Worm (Caenorhabditis elegans) whole organism, late embryonic: Measurements from ENCODE around the gene K07H8.5.

Experiments used
- ceh-48 ChIP-seq: sonication (generic microtip); optimal IDR thresholded peaks from 2 replicates; lab custom pipeline; 2016; ENCODE audit warnings: missing genetic modification characterization, inconsistent platforms, missing compliant biosample characterization
- dmd-4 ChIP-seq: sonication (generic microtip); optimal IDR thresholded peaks from 2 replicates; lab custom pipeline; 2016; ENCODE audit warnings: borderline replicate concordance, missing genetic modification characterization, missing compliant biosample characterization
- elt-2 ChIP-seq: sonication (generic microtip); optimal IDR thresholded peaks from 2 replicates; lab custom pipeline; 2016; ENCODE audit warnings: missing genetic modification reagents, missing genetic modification characterization, missing compliant biosample characterization
- lim-6 ChIP-seq: sonication (generic microtip); optimal IDR thresholded peaks from 2 replicates; lab custom pipeline; 2016; ENCODE audit warnings: missing genetic modification characterization, missing compliant biosample characterization
- lin-11 ChIP-seq: fragments of 200-800 bp; sonication (Bioruptor generic); optimal IDR thresholded peaks from 2 replicates; lab custom pipeline; 2018; ENCODE audit warnings: mild to moderate bottlenecking, missing genetic modification characterization, missing compliant biosample characterization
- pha-2 ChIP-seq: sonication (generic microtip); optimal IDR thresholded peaks from 2 replicates; lab custom pipeline; 2017; ENCODE audit warnings: mild to moderate bottlenecking, missing genetic modification characterization, missing compliant biosample characterization
- pha-4 ChIP-seq: fragments of 150-350 bp; optimal IDR thresholded peaks from 2 replicates; lab custom pipeline; 2018; ENCODE audit warnings: missing biosample characterization, missing genetic modification reagents, missing genetic modification characterization
- pqm-1 ChIP-seq: sonication (generic microtip); optimal IDR thresholded peaks from 2 replicates; lab custom pipeline; 2016; ENCODE audit warnings: missing genetic modification characterization, missing compliant biosample characterization
- pros-1 ChIP-seq: fragments of 150-350 bp; optimal IDR thresholded peaks from 2 replicates; lab custom pipeline; 2014; ENCODE audit warnings: missing biosample characterization, missing genetic modification reagents, missing genetic modification characterization
- syd-9 ChIP-seq: sonication (generic microtip); optimal IDR thresholded peaks from 2 replicates; lab custom pipeline; 2016; ENCODE audit warnings: mild to moderate bottlenecking, missing genetic modification characterization, moderate library complexity, missing compliant biosample characterization
- unc-3 ChIP-seq, 2 experiments: fragments of 200-800 bp in 1 of 2; sonication (Bioruptor generic) in 1 of 2; sonication (generic microtip) in 1 of 2; conservative IDR thresholded peaks in 1 of 2; optimal IDR thresholded peaks in 1 of 2; 2 replicates each; pipeline versions ENCODE4 v1.3.6 to Lab custom; 2016 to 2022; ENCODE audit warnings: missing compliant biosample characterization in 2 of 2, missing genetic modification characterization in 2 of 2, missing genetic modification reagents in 1 of 2

ce11 chrIV:8286352-8286751 lies 18.2 kb downstream of the K07H8.5 start, which contains the start of gene K07H8.9:
- TF ChIP-seq elt-2 (tag; lab: Kevin White, UChicago) (no peak), pha-4 (no peak), syd-9 (tag; lab: Kevin White, UChicago) (no peak), dmd-4 (tag; lab: Kevin White, UChicago) (no peak), lim-6 (tag; lab: Kevin White, UChicago) (no peak), pros-1 (no peak), pqm-1 (tag; lab: Kevin White, UChicago) (no peak), lin-11 (no peak), ceh-48 (tag; lab: Kevin White, UChicago) (no peak), pha-2 (tag; lab: Kevin White, UChicago) (no peak), unc-3 (GFP tag; conservative IDR thresholded peaks at IDR 0.05; lab: Robert Waterston, UW) (no peak), unc-3 (tag; optimal IDR thresholded peaks at IDR 0.05; lab: Kevin White, UChicago) (no peak)
